Fruit fly (Drosophila melanogaster): Measurements from ENCODE around the gene Arf1.

Gene Arf1

DNA sequence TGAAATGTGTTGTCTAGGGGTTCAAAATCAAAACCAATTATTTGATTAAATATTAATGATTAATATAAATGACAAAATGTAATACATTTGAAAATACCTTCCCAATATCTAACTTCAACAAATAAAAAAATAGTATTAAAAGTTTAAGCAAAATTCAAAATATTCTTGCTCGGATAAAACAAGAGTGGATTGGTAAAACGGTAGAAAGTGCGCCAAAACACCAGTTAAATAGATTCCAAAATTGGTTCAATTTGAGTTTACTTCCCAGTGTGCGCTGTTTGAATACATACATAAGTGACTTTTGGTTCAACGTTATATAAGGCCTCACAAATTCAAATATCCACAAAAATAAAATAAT, 7.0 kb downstream of the Arf1 start (continued):
- peak; percentile 72; the same call in 1 of the 3 replicates for TF ChIP-seq CG2889 (GFP tag; IDR thresholded peaks at IDR 0.05)
- TF ChIP-seq ssp (GFP tag; IDR thresholded peaks at IDR 0.05): 0 out of 2 replicates have a peak, but pooled peaks have one; percentile 15
- TF ChIP-seq caup (GFP tag; optimal IDR thresholded peaks at IDR 0.05; ENCODE audit: severe bottlenecking): peak; percentile 58
- TF ChIP-seq E2f1 (GFP tag; IDR thresholded peaks at IDR 0.05): peak; percentile 71
- TF ChIP-seq D19B (GFP tag; optimal IDR thresholded peaks at IDR 0.05): peak; percentile 42
- TF ChIP-seq tap (tag; optimal IDR thresholded peaks at IDR 0.05): peak; percentile 38
- TF ChIP-seq CG11723 (GFP tag; optimal IDR thresholded peaks at IDR 0.05): peak; percentile 45
- TF ChIP-seq rib (GFP tag; IDR thresholded peaks at IDR 0.05): peak; percentile 43; the same call in 1 of the 2 replicates
- TF ChIP-seq dmrt99B (tag; optimal IDR thresholded peaks at IDR 0.05): peak; percentile 90
- TF ChIP-seq CG9727 (GFP tag; optimal IDR thresholded peaks at IDR 0.05): peak; percentile 21
- no peak for TF ChIP-seq CG6272 (GFP tag; IDR thresholded peaks at IDR 0.05)
- TF ChIP-seq Stat92E (GFP tag; optimal IDR thresholded peaks at IDR 0.05): no peak
- TF ChIP-seq CG2129 (GFP tag; IDR thresholded peaks at IDR 0.05; ENCODE audit: partially characterized antibody): no peak
- no peak for TF ChIP-seq fd64A (GFP tag; optimal IDR thresholded peaks at IDR 0.05)
- TF ChIP-seq hbn (GFP tag; IDR thresholded peaks at IDR 0.05; ENCODE audit: partially characterized antibody): no peak
- peak; percentile 70; the same call in 2 of the 3 replicates for TF ChIP-seq tgo (GFP tag; IDR thresholded peaks at IDR 0.05)
- TF ChIP-seq ind (GFP tag; optimal IDR thresholded peaks at IDR 0.05): peak; percentile 58
- TF ChIP-seq CG17829 (tag; optimal IDR thresholded peaks at IDR 0.05): peak; percentile 79
- no peak; the same call in none of the 2 replicates for TF ChIP-seq Bgb (GFP tag; IDR thresholded peaks at IDR 0.05; ENCODE audit: partially characterized antibody)
- no peak for TF ChIP-seq Hey (tag; optimal IDR thresholded peaks at IDR 0.05)
- TF ChIP-seq CG10366 (GFP tag; IDR thresholded peaks at IDR 0.05): peak; percentile 51
- peak; percentile 75 for TF ChIP-seq gcm (GFP tag; optimal IDR thresholded peaks at IDR 0.05)
- TF ChIP-seq H15 (GFP tag; IDR thresholded peaks at IDR 0.05): peak; percentile 57; the same call in 1 of the 3 replicates
- TF ChIP-seq HmgD (GFP tag; optimal IDR thresholded peaks at IDR 0.05): no peak
- TF ChIP-seq HLH4C (GFP tag; IDR thresholded peaks at IDR 0.05; ENCODE audit: partially characterized antibody): no peak
- TF ChIP-seq CG17359 (tag; optimal IDR thresholded peaks at IDR 0.05): peak; percentile 74
- TF ChIP-seq bsh (GFP tag; optimal IDR thresholded peaks at IDR 0.05): peak; percentile 45 to 57
- TF ChIP-seq CG4707 (GFP tag; optimal IDR thresholded peaks at IDR 0.05): peak; percentile 30
- TF ChIP-seq bowl (GFP tag; IDR thresholded peaks at IDR 0.05): no peak
- peak; percentile 40; the same call in 1 of the 2 replicates for TF ChIP-seq CG17328 (GFP tag; IDR thresholded peaks at IDR 0.05)
- no peak for TF ChIP-seq CG17802 (tag; optimal IDR thresholded peaks at IDR 0.05)
- TF ChIP-seq CG16863 (GFP tag; optimal IDR thresholded peaks at IDR 0.05): peak; percentile 27
- TF ChIP-seq ash1 (GFP tag; optimal IDR thresholded peaks at IDR 0.05): no peak
- TF ChIP-seq CG14965 (GFP tag; optimal IDR thresholded peaks at IDR 0.05; ENCODE audit: borderline replicate concordance): no peak
- no peak for TF ChIP-seq dm (GFP tag; optimal IDR thresholded peaks at IDR 0.05)
- peak; percentile 37 for TF ChIP-seq CG13894 (tag; optimal IDR thresholded peaks at IDR 0.05)
- TF ChIP-seq Xbp1 (GFP tag; optimal IDR thresholded peaks at IDR 0.05): peak; percentile 60
- peak; percentile 68 for TF ChIP-seq HHEX (GFP tag; optimal IDR thresholded peaks at IDR 0.05)
- peak; percentile 76 for TF ChIP-seq vvl (GFP tag; IDR thresholded peaks at IDR 0.05)
- TF ChIP-seq dysf (GFP tag; IDR thresholded peaks at IDR 0.05): peak; percentile 73
- peak; percentile 27 for TF ChIP-seq CG1602 (GFP tag; optimal IDR thresholded peaks at IDR 0.05)
- TF ChIP-seq CG6689 (GFP tag; IDR thresholded peaks at IDR 0.05): peak; percentile 69; the same call in 1 of the 2 replicates
- peak; percentile 46 for TF ChIP-seq CG7928 (GFP tag; optimal IDR thresholded peaks at IDR 0.05)
- TF ChIP-seq ERR (GFP tag; optimal IDR thresholded peaks at IDR 0.05): no peak
- no peak for TF ChIP-seq mam (GFP tag; optimal IDR thresholded peaks at IDR 0.05)
- TF ChIP-seq CG10462 (GFP tag; optimal IDR thresholded peaks at IDR 0.05): peak; percentile 17
- peak; percentile 49 for TF ChIP-seq Dek (tag; optimal IDR thresholded peaks at IDR 0.05)
- TF ChIP-seq CG10274 (GFP tag; optimal IDR thresholded peaks at IDR 0.05): no peak
- TF ChIP-seq Hr78 (GFP tag; optimal IDR thresholded peaks at IDR 0.05): peak in 1 of 2 experiments; percentile 16

All from whole organism, embryonic.